Fruit fly (Drosophila melanogaster) whole organism, embryonic: ENCODE results near the gene EMC5.
A peak's percentile ranks its signal among the peaks of the same experiment; 100 is the strongest.

Source experiments
- Adf1 ChIP-seq: fragments of 200-800 bp; sonication (Bioruptor generic); IDR thresholded peaks from 2 replicates; pipeline ENCODE4 v1.3.6; 2022; ENCODE audit warnings: missing biosample characterization, missing genetic modification characterization
- Awh ChIP-seq: fragments of 200-800 bp; sonication (Bioruptor generic); IDR thresholded peaks from 2 replicates; pipeline ENCODE4, ENCODE4 v1.3.6; 2022; ENCODE audit warnings: missing biosample characterization, missing genetic modification characterization
- CG10366 ChIP-seq: fragments of 200-800 bp; sonication (Bioruptor generic); IDR thresholded peaks from 2 replicates; pipeline ENCODE4 v1.3.6; 2022; ENCODE audit warnings: missing biosample characterization, missing genetic modification characterization
- CG10431 ChIP-seq: fragments of 200-800 bp; sonication (Bioruptor generic); optimal IDR thresholded peaks from 3 replicates; lab custom pipeline; 2018; ENCODE audit warnings: missing biosample characterization, mild to moderate bottlenecking, missing genetic modification characterization
- CG11504 ChIP-seq: fragments of 200-800 bp; sonication (Bioruptor generic); optimal IDR thresholded peaks from 3 replicates; lab custom pipeline; 2019; ENCODE audit warnings: missing biosample characterization, mild to moderate bottlenecking, missing genetic modification characterization, moderate library complexity
- CG12104 ChIP-seq: fragments of 200-800 bp; sonication (Bioruptor generic); optimal IDR thresholded peaks from 3 replicates; lab custom pipeline; 2016; ENCODE audit warnings: missing biosample characterization, missing genetic modification characterization
- CG12942 ChIP-seq: fragments of 200-800 bp; sonication (Bioruptor generic); optimal IDR thresholded peaks from 3 replicates; lab custom pipeline; 2016; ENCODE audit warnings: missing biosample characterization, missing genetic modification characterization
- CG13894 ChIP-seq: fragments of 200-800 bp; sonication (Bioruptor generic); optimal IDR thresholded peaks from 3 replicates; lab custom pipeline; 2018; ENCODE audit warnings: missing biosample characterization, mild to moderate bottlenecking, missing genetic modification characterization, moderate library complexity
- CG14965 ChIP-seq: fragments of 200-800 bp; sonication (Bioruptor generic); optimal IDR thresholded peaks from 2 replicates; lab custom pipeline; 2016; ENCODE audit warnings: missing biosample characterization, missing genetic modification characterization, borderline replicate concordance
- CG15011 ChIP-seq: fragments of 200-800 bp; sonication (Bioruptor generic); optimal IDR thresholded peaks from 3 replicates; lab custom pipeline; 2018; ENCODE audit warnings: missing biosample characterization, mild to moderate bottlenecking, missing genetic modification characterization
- CG17361 ChIP-seq: fragments of 200-800 bp; sonication (Bioruptor generic); IDR thresholded peaks from 3 replicates; pipeline ENCODE4 v1.3.6; 2022; ENCODE audit warnings: missing biosample characterization, missing genetic modification characterization
- CG17385 ChIP-seq: fragments of 200-800 bp; sonication (Bioruptor generic); optimal IDR thresholded peaks from 3 replicates; lab custom pipeline; 2018; ENCODE audit warnings: missing biosample characterization, mild to moderate bottlenecking, missing genetic modification characterization
- CG17829 ChIP-seq: fragments of 200-800 bp; optimal IDR thresholded peaks from 2 replicates; lab custom pipeline; 2019; ENCODE audit warnings: missing biosample characterization, mild to moderate bottlenecking, missing genetic modification characterization, moderate library complexity
- CG18011 ChIP-seq: fragments of 200-800 bp; sonication (Bioruptor generic); optimal IDR thresholded peaks from 2 replicates; lab custom pipeline; 2017; ENCODE audit warnings: missing biosample characterization, missing genetic modification characterization, mild to moderate bottlenecking, moderate library complexity, missing genotype
- CG30431 ChIP-seq: fragments of 200-800 bp; sonication (Bioruptor generic); optimal IDR thresholded peaks from 2 replicates; lab custom pipeline; 2017; ENCODE audit warnings: missing biosample characterization, missing genetic modification characterization
- CG32532 ChIP-seq: fragments of 200-800 bp; sonication (Bioruptor generic); IDR thresholded peaks from 2 replicates; pipeline ENCODE4 v1.3.6; 2022; ENCODE audit warnings: missing biosample characterization, missing genetic modification characterization
- CG3281 ChIP-seq: fragments of 200-800 bp; sonication (Bioruptor generic); optimal IDR thresholded peaks from 3 replicates; lab custom pipeline; 2017; ENCODE audit warnings: missing biosample characterization, mild to moderate bottlenecking, missing genetic modification characterization
- CG33557 ChIP-seq: fragments of 200-800 bp; sonication (Bioruptor generic); optimal IDR thresholded peaks from 2 replicates; lab custom pipeline; 2019; ENCODE audit warnings: missing biosample characterization, mild to moderate bottlenecking, missing genetic modification characterization, moderate library complexity
- CG3847 ChIP-seq: fragments of 200-800 bp; sonication (Bioruptor generic); IDR thresholded peaks from 2 replicates; pipeline ENCODE4 v1.3.6; 2022; ENCODE audit warnings: missing biosample characterization, missing genetic modification characterization
- CG4617 ChIP-seq: fragments of 200-800 bp; sonication (Bioruptor generic); optimal IDR thresholded peaks from 3 replicates; lab custom pipeline; 2016; ENCODE audit warnings: missing biosample characterization, missing genetic modification characterization, borderline replicate concordance
- CG8388 ChIP-seq: fragments of 200-800 bp; sonication (Bioruptor generic); optimal IDR thresholded peaks from 2 replicates; lab custom pipeline; 2019; ENCODE audit warnings: missing biosample characterization, mild to moderate bottlenecking, missing genetic modification characterization, moderate library complexity
- CG8765 ChIP-seq: fragments of 200-800 bp; sonication (Bioruptor generic); IDR thresholded peaks from 2 replicates; pipeline ENCODE4 v1.3.6; 2022; ENCODE audit warnings: missing biosample characterization, missing genetic modification characterization
- Dad ChIP-seq: fragments of 200-800 bp; sonication (Bioruptor generic); optimal IDR thresholded peaks from 3 replicates; lab custom pipeline; 2016; ENCODE audit warnings: missing biosample characterization, missing genetic modification characterization
- Doc2 ChIP-seq: fragments of 200-800 bp; sonication (Bioruptor generic); IDR thresholded peaks from 2 replicates; pipeline ENCODE4 v1.3.6; 2022; ENCODE audit warnings: missing biosample characterization, missing genetic modification characterization
- Dp ChIP-seq: fragments of 200-800 bp; sonication (Bioruptor generic); optimal IDR thresholded peaks from 2 replicates; lab custom pipeline; 2018; ENCODE audit warnings: missing biosample characterization, mild to moderate bottlenecking, missing genetic modification characterization, moderate library complexity
- H2.0 ChIP-seq: fragments of 200-800 bp; sonication (Bioruptor generic); IDR thresholded peaks from 2 replicates; pipeline ENCODE4 v1.3.6; 2022; ENCODE audit warnings: missing biosample characterization, missing genetic modification characterization
- HLHmδ ChIP-seq: fragments of 200-800 bp; sonication (Bioruptor generic); optimal IDR thresholded peaks from 2 replicates; lab custom pipeline; 2018; ENCODE audit warnings: missing biosample characterization, mild to moderate bottlenecking, missing genetic modification characterization, moderate library complexity
- Hmx ChIP-seq: fragments of 200-800 bp; sonication (Bioruptor generic); optimal IDR thresholded peaks from 2 replicates; lab custom pipeline; 2016; ENCODE audit warnings: missing biosample characterization, missing genetic modification characterization
- MBD-R2 ChIP-seq: fragments of 200-800 bp; sonication (Bioruptor generic); IDR thresholded peaks from 2 replicates; pipeline ENCODE4 v1.3.6; 2022; ENCODE audit warnings: missing biosample characterization, missing genetic modification characterization
- Ravus ChIP-seq: fragments of 200-800 bp; sonication (Bioruptor generic); IDR thresholded peaks from 2 replicates; pipeline ENCODE4 v1.3.6; 2022; ENCODE audit warnings: missing biosample characterization, missing genetic modification characterization
- Sox100B ChIP-seq: fragments of 200-800 bp; sonication (Bioruptor generic); optimal IDR thresholded peaks from 3 replicates; lab custom pipeline; 2018; ENCODE audit warnings: missing biosample characterization, mild to moderate bottlenecking, missing genetic modification characterization
- al ChIP-seq: fragments of 200-800 bp; sonication (Bioruptor generic); IDR thresholded peaks from 2 replicates; pipeline ENCODE4 v1.3.6; 2022; ENCODE audit warnings: missing biosample characterization, missing genetic modification characterization
- ato ChIP-seq: fragments of 200-800 bp; sonication (Bioruptor generic); IDR thresholded peaks from 2 replicates; pipeline ENCODE4 v1.3.6; 2022; ENCODE audit warnings: missing biosample characterization, missing genetic modification characterization; ENCODE audit not compliant: partially characterized antibody
- chm ChIP-seq: fragments of 200-800 bp; sonication (Bioruptor generic); IDR thresholded peaks from 2 replicates; pipeline ENCODE4 v1.3.6; 2022; ENCODE audit warnings: missing biosample characterization, missing genetic modification characterization
- ems ChIP-seq: fragments of 200-800 bp; sonication (Bioruptor generic); optimal IDR thresholded peaks from 3 replicates; lab custom pipeline; 2016; ENCODE audit warnings: missing biosample characterization, missing genetic modification characterization
- fd96Cb ChIP-seq: fragments of 200-800 bp; sonication (Bioruptor generic); optimal IDR thresholded peaks from 2 replicates; lab custom pipeline; 2018; ENCODE audit warnings: missing biosample characterization, mild to moderate bottlenecking, missing genetic modification characterization, moderate library complexity
- gem ChIP-seq: fragments of 200-800 bp; sonication (Bioruptor generic); optimal IDR thresholded peaks from 2 replicates; lab custom pipeline; 2019; ENCODE audit warnings: missing biosample characterization, mild to moderate bottlenecking, missing genetic modification characterization, moderate library complexity
- her ChIP-seq: fragments of 200-800 bp; sonication (Bioruptor generic); optimal IDR thresholded peaks from 2 replicates; lab custom pipeline; 2016; ENCODE audit warnings: missing biosample characterization, missing genetic modification characterization
- hth ChIP-seq: fragments of >200 bp; optimal IDR thresholded peaks from 2 replicates; lab custom pipeline; 2017; ENCODE audit warnings: inconsistent platforms
- inv ChIP-seq: fragments of 200-800 bp; sonication (Bioruptor generic); IDR thresholded peaks from 2 replicates; pipeline ENCODE4 v1.3.6; 2022; ENCODE audit warnings: missing biosample characterization, missing genetic modification characterization; ENCODE audit not compliant: partially characterized antibody
- klu ChIP-seq: fragments of 200-800 bp; sonication (Bioruptor generic); IDR thresholded peaks from 2 replicates; pipeline ENCODE4 v1.3.6; 2022; ENCODE audit warnings: missing biosample characterization, missing genetic modification characterization
- knrl ChIP-seq: fragments of 200-800 bp; sonication (Bioruptor generic); IDR thresholded peaks from 3 replicates; pipeline ENCODE4 v1.3.6; 2022; ENCODE audit warnings: missing biosample characterization, missing genetic modification characterization; ENCODE audit not compliant: partially characterized antibody
- odd ChIP-seq: fragments of 200-800 bp; sonication (Bioruptor generic); optimal IDR thresholded peaks from 2 replicates; lab custom pipeline; 2017; ENCODE audit warnings: missing biosample characterization, mild to moderate bottlenecking, missing genetic modification characterization
- ranshi ChIP-seq: fragments of 200-800 bp; sonication (Bioruptor generic); IDR thresholded peaks from 2 replicates; pipeline ENCODE4 v1.3.6; 2022; ENCODE audit warnings: missing biosample characterization, missing genetic modification characterization
- salm ChIP-seq: fragments of 200-800 bp; sonication (Bioruptor generic); optimal IDR thresholded peaks from 2 replicates; lab custom pipeline; 2018; ENCODE audit warnings: missing biosample characterization, mild to moderate bottlenecking, missing genetic modification characterization
- sim ChIP-seq: fragments of 200-800 bp; sonication (Bioruptor generic); IDR thresholded peaks from 2 replicates; pipeline ENCODE4 v1.3.6; 2022; ENCODE audit warnings: missing biosample characterization, missing genetic modification characterization
- stc ChIP-seq: fragments of 200-800 bp; sonication (Bioruptor generic); IDR thresholded peaks from 2 replicates; pipeline ENCODE4 v1.3.6; 2022; ENCODE audit warnings: missing biosample characterization, missing genetic modification characterization
- ttk ChIP-seq: fragments of 200-800 bp; sonication (Bioruptor generic); IDR thresholded peaks from 2 replicates; pipeline ENCODE4 v2.1.2; 2022; ENCODE audit warnings: missing biosample characterization, missing genetic modification characterization
- twi ChIP-seq: fragments of 200-800 bp; optimal IDR thresholded peaks from 2 replicates; lab custom pipeline; 2019; ENCODE audit warnings: missing biosample characterization, mild to moderate bottlenecking, missing genetic modification characterization, moderate library complexity
- usp ChIP-seq: fragments of >200 bp; optimal IDR thresholded peaks from 2 replicates; lab custom pipeline; 2017; ENCODE audit warnings: missing biosample characterization, missing genetic modification characterization
- zf30C ChIP-seq: fragments of 200-800 bp; sonication (Bioruptor generic); optimal IDR thresholded peaks from 3 replicates; lab custom pipeline; 2018; ENCODE audit warnings: missing biosample characterization, mild to moderate bottlenecking, missing genetic modification characterization

EMC5 gene

dm6 chr2L:19034213-19034929 lies 46.9 kb downstream of the EMC5 start, which contains the start of the genes mib2 and CG31800 (continued):
- TF ChIP-seq Hmx (GFP tag; lab: Kevin White, UChicago) (no peak), H2.0 (GFP tag; lab: Robert Waterston, UW) (no peak), CG8765 (GFP tag; lab: Robert Waterston, UW) (no peak), Awh (GFP tag; lab: Robert Waterston, UW) (no peak), CG17361 (GFP tag; lab: Robert Waterston, UW) (no peak), CG10366 (no peak), CG13894 (tag; lab: Kevin White, UChicago) (peak; percentile 1), ranshi (GFP tag; lab: Robert Waterston, UW) (no peak), Ravus (GFP tag; lab: Robert Waterston, UW) (no peak), HLHmδ (no peak), Adf1 (GFP tag; lab: Robert Waterston, UW) (no peak), chm (GFP tag; lab: Robert Waterston, UW) (0 out of 2 replicates have a peak, but pooled peaks have one; percentile 38), salm (no peak), CG8388 (GFP tag; lab: Kevin White, UChicago) (no peak), gem (tag; lab: Kevin White, UChicago) (no peak), knrl (peak; percentile 86), stc (GFP tag; lab: Robert Waterston, UW) (no peak), CG3847 (GFP tag; lab: Robert Waterston, UW) (no peak), CG17385 (GFP tag; lab: Kevin White, UChicago) (peak; percentile 95), CG17829 (tag; lab: Kevin White, UChicago) (peak; percentile 35), ato (GFP tag; lab: Robert Waterston, UW) (peak; percentile 52; the same call in 1 of the 2 replicates), Doc2 (GFP tag; lab: Robert Waterston, UW) (no peak), al (GFP tag; lab: Robert Waterston, UW) (no peak), CG3281 (GFP tag; lab: Kevin White, UChicago) (peak; percentile 5), zf30C (no peak), CG12104 (GFP tag; lab: Kevin White, UChicago) (no peak), CG32532 (GFP tag; lab: Robert Waterston, UW) (no peak), CG11504 (tag; lab: Kevin White, UChicago) (peak; percentile 23), fd96Cb (no peak), CG4617 (GFP tag; lab: Kevin White, UChicago) (peak; percentile 90), CG33557 (no peak), CG10431 (GFP tag; lab: Kevin White, UChicago) (no peak), MBD-R2 (GFP tag; lab: Robert Waterston, UW) (peak; percentile 65), her (GFP tag; lab: Kevin White, UChicago) (no peak), ttk (GFP tag; lab: Robert Waterston, UW) (no peak), inv (peak; percentile 75), sim (GFP tag; lab: Robert Waterston, UW) (no peak), hth (lab: Kevin White, UChicago) (no peak), Dad (no peak), klu (GFP tag; lab: Robert Waterston, UW) (no peak), usp (GFP tag; lab: Kevin White, UChicago) (no peak), CG30431 (GFP tag; lab: Kevin White, UChicago) (no peak), CG18011 (GFP tag; lab: Kevin White, UChicago) (no peak), Dp (GFP tag; lab: Kevin White, UChicago) (no peak), ems (GFP tag; lab: Kevin White, UChicago) (no peak), odd (GFP tag; lab: Kevin White, UChicago) (no peak), CG14965 (no peak), CG12942 (no peak), Sox100B (GFP tag; lab: Kevin White, UChicago) (no peak), twi (tag; lab: Kevin White, UChicago) (peak; percentile 77), CG15011 (GFP tag; lab: Kevin White, UChicago) (no peak)
